Fruit fly (Drosophila melanogaster) whole organism, embryonic: ENCODE measurements around the gene Prosalpha6.

Experiments
- Atf6 ChIP-seq: fragments of 200-800 bp; sonication (Bioruptor generic); IDR thresholded peaks from 2 replicates; pipeline ENCODE4 v1.3.6; 2022; ENCODE audit warnings: missing biosample characterization, missing genetic modification characterization
- BEAF-32 ChIP-seq: fragments of 200-800 bp; sonication (Bioruptor generic); optimal IDR thresholded peaks from 3 replicates; lab custom pipeline; 2017; ENCODE audit warnings: missing biosample characterization, missing genetic modification characterization, mild to moderate bottlenecking, moderate library complexity, missing genetic modification reagents
- BtbVII ChIP-seq: fragments of 200-800 bp; sonication (Bioruptor generic); optimal IDR thresholded peaks from 3 replicates; lab custom pipeline; 2017; ENCODE audit warnings: missing biosample characterization, mild to moderate bottlenecking, missing genetic modification characterization
- CG1024 ChIP-seq: fragments of 200-800 bp; sonication (Bioruptor generic); IDR thresholded peaks from 2 replicates; pipeline ENCODE4 v1.3.6; 2022; ENCODE audit warnings: missing biosample characterization, missing genetic modification characterization
- CG10654 ChIP-seq: fragments of 200-800 bp; sonication (Bioruptor generic); optimal IDR thresholded peaks from 2 replicates; lab custom pipeline; 2016; ENCODE audit warnings: missing biosample characterization, missing genetic modification characterization
- CG12236 ChIP-seq: fragments of 200-800 bp; sonication (Bioruptor generic); optimal IDR thresholded peaks from 2 replicates; lab custom pipeline; 2016; ENCODE audit warnings: missing biosample characterization, missing genetic modification characterization
- CG12659 ChIP-seq: fragments of 200-800 bp; sonication (Bioruptor generic); optimal IDR thresholded peaks from 3 replicates; lab custom pipeline; 2017; ENCODE audit warnings: mild to moderate bottlenecking, missing biosample characterization, missing genetic modification reagents, missing genetic modification characterization
- CG12744 ChIP-seq: fragments of 200-800 bp; sonication (Bioruptor generic); optimal IDR thresholded peaks from 2 replicates; lab custom pipeline; 2016; ENCODE audit warnings: missing biosample characterization, missing genetic modification characterization
- CG12942 ChIP-seq: fragments of 200-800 bp; sonication (Bioruptor generic); optimal IDR thresholded peaks from 3 replicates; lab custom pipeline; 2016; ENCODE audit warnings: missing biosample characterization, missing genetic modification characterization
- CG13424 ChIP-seq: fragments of 200-800 bp; sonication (Bioruptor generic); optimal IDR thresholded peaks from 2 replicates; lab custom pipeline; 2019; ENCODE audit warnings: missing biosample characterization, mild to moderate bottlenecking, missing genetic modification characterization, moderate library complexity
- CG16815 ChIP-seq: fragments of 200-800 bp; sonication (Bioruptor generic); optimal IDR thresholded peaks from 3 replicates; lab custom pipeline; 2017; ENCODE audit warnings: missing biosample characterization, mild to moderate bottlenecking, missing genetic modification characterization
- CG17829 ChIP-seq: fragments of 200-800 bp; optimal IDR thresholded peaks from 2 replicates; lab custom pipeline; 2019; ENCODE audit warnings: missing biosample characterization, mild to moderate bottlenecking, missing genetic modification characterization, moderate library complexity
- CG18619 ChIP-seq: fragments of 200-800 bp; sonication (Bioruptor generic); optimal IDR thresholded peaks from 3 replicates; lab custom pipeline; 2017; ENCODE audit warnings: missing biosample characterization, mild to moderate bottlenecking, missing genetic modification characterization
- CG2875 ChIP-seq: fragments of 200-800 bp; sonication (Bioruptor generic); optimal IDR thresholded peaks from 2 replicates; lab custom pipeline; 2017; ENCODE audit warnings: missing biosample characterization, mild to moderate bottlenecking, missing genetic modification characterization, missing genetic modification reagents
- CG3281 ChIP-seq: fragments of 200-800 bp; sonication (Bioruptor generic); optimal IDR thresholded peaks from 3 replicates; lab custom pipeline; 2017; ENCODE audit warnings: missing biosample characterization, mild to moderate bottlenecking, missing genetic modification characterization
- CG34376 ChIP-seq: fragments of 200-800 bp; sonication (Bioruptor generic); optimal IDR thresholded peaks from 2 replicates; lab custom pipeline; 2018; ENCODE audit warnings: missing biosample characterization, mild to moderate bottlenecking, missing genetic modification characterization
- CG9609 ChIP-seq: fragments of 200-800 bp; sonication (Bioruptor generic); optimal IDR thresholded peaks from 3 replicates; lab custom pipeline; 2016; ENCODE audit warnings: missing biosample characterization, missing genetic modification characterization
- CG9797 ChIP-seq: fragments of 200-800 bp; sonication (Bioruptor generic); optimal IDR thresholded peaks from 3 replicates; lab custom pipeline; 2018; ENCODE audit warnings: missing biosample characterization, mild to moderate bottlenecking, missing genetic modification characterization
- CG9876 ChIP-seq: fragments of 200-800 bp; sonication (Bioruptor generic); optimal IDR thresholded peaks from 2 replicates; lab custom pipeline; 2016; ENCODE audit warnings: missing biosample characterization, missing genetic modification characterization
- Deaf1 ChIP-seq: fragments of 200-800 bp; optimal IDR thresholded peaks from 3 replicates; lab custom pipeline; 2019; ENCODE audit warnings: missing biosample characterization, mild to moderate bottlenecking, missing genetic modification characterization, moderate library complexity
- Fer1 ChIP-seq: fragments of 200-800 bp; sonication (Bioruptor generic); optimal IDR thresholded peaks from 2 replicates; lab custom pipeline; 2017; ENCODE audit warnings: missing biosample characterization, mild to moderate bottlenecking, missing genetic modification characterization
- H15 ChIP-seq: fragments of 200-800 bp; sonication (Bioruptor generic); IDR thresholded peaks from 3 replicates; pipeline ENCODE4 v1.3.6; 2022; ENCODE audit warnings: missing biosample characterization, missing genetic modification characterization
- HLH4C ChIP-seq: fragments of 200-800 bp; sonication (Bioruptor generic); IDR thresholded peaks from 3 replicates; pipeline ENCODE4 v1.3.6; 2022; ENCODE audit warnings: missing biosample characterization, missing genetic modification characterization; ENCODE audit not compliant: partially characterized antibody
- HmgZ ChIP-seq: fragments of 200-800 bp; sonication (Bioruptor generic); optimal IDR thresholded peaks from 2 replicates; lab custom pipeline; 2018; ENCODE audit warnings: missing biosample characterization, mild to moderate bottlenecking, missing genetic modification characterization
- Med ChIP-seq: fragments of 200-800 bp; sonication (Bioruptor generic); peaks from one replicate; lab custom pipeline; 2016; ENCODE audit warnings: missing biosample characterization, missing genetic modification characterization, mild to moderate bottlenecking, inconsistent platforms, moderate library complexity
- NC2α ChIP-seq: fragments of 200-800 bp; sonication (Bioruptor generic); optimal IDR thresholded peaks from 2 replicates; lab custom pipeline; 2016; ENCODE audit warnings: missing biosample characterization, missing genetic modification characterization
- Rx ChIP-seq: fragments of 200-800 bp; sonication (Bioruptor generic); IDR thresholded peaks from 2 replicates; pipeline ENCODE4 v1.3.6; 2022; ENCODE audit warnings: missing biosample characterization, missing genetic modification characterization
- Side ChIP-seq: fragments of 200-800 bp; sonication (Bioruptor generic); optimal IDR thresholded peaks from 2 replicates; lab custom pipeline; 2016; ENCODE audit warnings: missing biosample characterization, missing genetic modification characterization
- Sox100B ChIP-seq: fragments of 200-800 bp; sonication (Bioruptor generic); optimal IDR thresholded peaks from 3 replicates; lab custom pipeline; 2018; ENCODE audit warnings: missing biosample characterization, mild to moderate bottlenecking, missing genetic modification characterization
- abd-A ChIP-seq: fragments of 200-800 bp; sonication (Bioruptor generic); optimal IDR thresholded peaks from 3 replicates; lab custom pipeline; 2019; ENCODE audit warnings: missing biosample characterization, mild to moderate bottlenecking, missing genetic modification characterization, moderate library complexity
- bbx ChIP-seq: fragments of 200-800 bp; sonication (Bioruptor generic); IDR thresholded peaks from 2 replicates; pipeline ENCODE4 v1.3.6; 2022; ENCODE audit warnings: missing biosample characterization, missing genetic modification characterization; ENCODE audit not compliant: partially characterized antibody
- cad ChIP-seq: fragments of >200 bp; optimal IDR thresholded peaks from 2 replicates; lab custom pipeline; 2017; ENCODE audit warnings: missing biosample characterization, missing genetic modification characterization
- cg ChIP-seq: fragments of 200-800 bp; sonication (Bioruptor generic); optimal IDR thresholded peaks from 3 replicates; lab custom pipeline; 2019; ENCODE audit warnings: missing biosample characterization, mild to moderate bottlenecking, missing genetic modification characterization, moderate library complexity
- dmrt11E ChIP-seq: fragments of 200-800 bp; sonication (Bioruptor generic); optimal IDR thresholded peaks from 3 replicates; lab custom pipeline; 2018; ENCODE audit warnings: missing biosample characterization, mild to moderate bottlenecking, missing genetic modification characterization, moderate library complexity
- dmrt99B ChIP-seq: fragments of 200-800 bp; sonication (Bioruptor generic); optimal IDR thresholded peaks from 2 replicates; lab custom pipeline; 2018; ENCODE audit warnings: missing biosample characterization, mild to moderate bottlenecking, missing genetic modification characterization, moderate library complexity
- exex ChIP-seq: fragments of 200-800 bp; sonication (Bioruptor generic); optimal IDR thresholded peaks from 4 replicates; lab custom pipeline; 2018; ENCODE audit warnings: missing biosample characterization, mild to moderate bottlenecking, missing genetic modification characterization, moderate library complexity
- grn ChIP-seq: fragments of 200-800 bp; sonication (Bioruptor generic); optimal IDR thresholded peaks from 3 replicates; lab custom pipeline; 2017; ENCODE audit warnings: missing biosample characterization, missing genetic modification characterization
- gro ChIP-seq: fragments of 200-800 bp; sonication (Bioruptor generic); optimal IDR thresholded peaks from 2 replicates; lab custom pipeline; 2016; ENCODE audit warnings: missing biosample characterization, missing genetic modification characterization
- hbn ChIP-seq: fragments of 200-800 bp; sonication (Bioruptor generic); IDR thresholded peaks from 2 replicates; pipeline ENCODE4 v1.3.6; 2022; ENCODE audit warnings: missing biosample characterization, missing genetic modification characterization; ENCODE audit not compliant: partially characterized antibody
- hkb ChIP-seq, 2 experiments: fragments of 200-800 bp in 1 of 2; fragments of >200 bp in 1 of 2; sonication (Bioruptor generic) in 1 of 2; IDR thresholded peaks in 1 of 2; optimal IDR thresholded peaks in 1 of 2; 2 replicates each; pipeline versions ENCODE4 v1.3.6 to Lab custom; 2017 to 2022; ENCODE audit warnings: missing biosample characterization in 1 of 2, missing genetic modification characterization in 1 of 2
- kah ChIP-seq: fragments of 200-800 bp; sonication (Bioruptor generic); optimal IDR thresholded peaks from 2 replicates; lab custom pipeline; 2018; ENCODE audit warnings: missing biosample characterization, mild to moderate bottlenecking, missing genetic modification characterization
- maf-S ChIP-seq: fragments of 200-800 bp; sonication (Bioruptor generic); optimal IDR thresholded peaks from 2 replicates; lab custom pipeline; 2016; ENCODE audit warnings: missing biosample characterization, missing genetic modification characterization
- pfk ChIP-seq: fragments of 200-800 bp; sonication (Bioruptor generic); optimal IDR thresholded peaks from 2 replicates; lab custom pipeline; 2018; ENCODE audit warnings: missing biosample characterization, mild to moderate bottlenecking, missing genetic modification characterization, moderate library complexity
- pita ChIP-seq: fragments of 200-800 bp; sonication (Bioruptor generic); optimal IDR thresholded peaks from 2 replicates; lab custom pipeline; 2017; ENCODE audit warnings: missing biosample characterization, mild to moderate bottlenecking, missing genetic modification characterization
- salm ChIP-seq: fragments of 200-800 bp; sonication (Bioruptor generic); optimal IDR thresholded peaks from 2 replicates; lab custom pipeline; 2018; ENCODE audit warnings: missing biosample characterization, mild to moderate bottlenecking, missing genetic modification characterization
- sd ChIP-seq: fragments of 200-800 bp; sonication (Bioruptor generic); optimal IDR thresholded peaks from 3 replicates; lab custom pipeline; 2018; ENCODE audit warnings: missing biosample characterization, mild to moderate bottlenecking, missing genetic modification characterization, moderate library complexity
- sens ChIP-seq: fragments of 200-800 bp; sonication (Bioruptor generic); peaks from one replicate; lab custom pipeline; 2016; ENCODE audit warnings: missing biosample characterization, missing genetic modification characterization
- sug ChIP-seq: fragments of 200-800 bp; optimal IDR thresholded peaks from 2 replicates; lab custom pipeline; 2019; ENCODE audit warnings: missing biosample characterization, mild to moderate bottlenecking, missing genetic modification characterization, moderate library complexity
- vnd ChIP-seq: fragments of 200-800 bp; sonication (Bioruptor generic); IDR thresholded peaks from 3 replicates; pipeline ENCODE4 v1.3.6; 2022; ENCODE audit warnings: missing biosample characterization, missing genetic modification characterization; ENCODE audit not compliant: partially characterized antibody

The Prosalpha6 gene

DNA sequence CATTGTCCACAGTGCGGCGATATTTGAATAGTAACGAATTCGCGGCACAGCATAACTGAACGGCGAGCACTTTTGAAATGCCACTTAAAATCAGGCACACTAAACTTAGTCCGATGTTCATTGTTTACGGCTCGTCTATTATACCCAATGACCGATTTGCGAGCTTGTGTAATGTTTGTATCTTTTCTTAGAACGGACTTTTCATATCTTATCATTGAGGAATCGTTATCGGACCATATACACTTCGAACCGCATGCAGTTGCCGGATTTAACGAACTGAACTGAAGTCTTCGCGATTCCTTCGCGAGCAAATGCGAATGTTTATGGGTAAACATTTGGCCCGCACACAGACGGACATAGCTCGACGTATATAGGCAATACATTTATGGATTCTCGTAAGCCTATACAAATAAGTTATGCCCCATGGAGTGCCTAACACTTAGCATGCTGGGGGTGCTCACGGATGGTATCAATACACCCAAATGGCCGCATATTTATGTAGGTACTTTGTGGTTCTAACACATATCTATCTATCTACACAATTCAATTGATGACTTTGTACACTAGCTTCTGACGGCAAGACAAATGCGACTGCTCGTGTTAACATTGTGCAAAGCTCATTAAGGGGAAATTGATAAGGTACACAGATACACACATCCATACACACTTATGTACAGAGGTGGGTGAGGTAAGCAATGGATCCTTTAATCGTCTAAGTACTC, 16.7 kb downstream of the Prosalpha6 start, which contains the start of gene mthl15 (continued):
- no peak for TF ChIP-seq CG16815
- TF ChIP-seq pita (GFP tag; lab: Kevin White, UChicago) = no peak
- TF ChIP-seq HLH4C (GFP tag; lab: Robert Waterston, UW) = 0 out of 3 replicates have a peak, but pooled peaks have one; percentile 39
- no peak for TF ChIP-seq maf-S (GFP tag; lab: Kevin White, UChicago)
- peak; percentile 10 for TF ChIP-seq Sox100B
- TF ChIP-seq CG12744 (GFP tag; lab: Kevin White, UChicago) = no peak
- TF ChIP-seq vnd (GFP tag; lab: Robert Waterston, UW) = no peak
- peak; percentile 28 for TF ChIP-seq grn (GFP tag; lab: Kevin White, UChicago)
- TF ChIP-seq CG18619 = no peak
- TF ChIP-seq dmrt99B (tag; lab: Kevin White, UChicago) = no peak
- TF ChIP-seq exex (tag; lab: Kevin White, UChicago) = peak; percentile 95
- TF ChIP-seq CG3281 = peak; percentile 1
- no peak for TF ChIP-seq CG12236 (GFP tag; lab: Kevin White, UChicago)
- TF ChIP-seq CG9876 = no peak
- peak; percentile 19 for TF ChIP-seq Fer1 (GFP tag; lab: Kevin White, UChicago)
- no peak for TF ChIP-seq H15 (GFP tag; lab: Robert Waterston, UW)
- peak; percentile 38 for TF ChIP-seq CG12659 (GFP tag; lab: Kevin White, UChicago)
- TF ChIP-seq HmgZ (tag; lab: Kevin White, UChicago) = peak; percentile 54
- TF ChIP-seq Atf6 (GFP tag; lab: Robert Waterston, UW) = peak; percentile 41; the same call in 1 of the 2 replicates
- TF ChIP-seq BEAF-32 (GFP tag; lab: Kevin White, UChicago) = no peak
- TF ChIP-seq CG2875 (GFP tag; lab: Kevin White, UChicago) = no peak
- peak; percentile 94 for TF ChIP-seq sug (tag; lab: Kevin White, UChicago)
- TF ChIP-seq abd-A = no peak
- peak; percentile 29 for TF ChIP-seq salm (tag; lab: Kevin White, UChicago)
- TF ChIP-seq Med (GFP tag; lab: Kevin White, UChicago) = peak; percentile 73
- TF ChIP-seq hbn (GFP tag; lab: Robert Waterston, UW) = no peak
- TF ChIP-seq sd (tag; lab: Kevin White, UChicago) = peak; percentile 52
- no peak for TF ChIP-seq hkb (optimal IDR thresholded peaks at IDR 0.05; lab: Kevin White, UChicago)
- TF ChIP-seq hkb (GFP tag; IDR thresholded peaks at IDR 0.05; lab: Robert Waterston, UW) = no peak
- TF ChIP-seq CG13424 (tag; lab: Kevin White, UChicago) = peak; percentile 9
- TF ChIP-seq CG10654 (GFP tag; lab: Kevin White, UChicago) = no peak
- no peak for TF ChIP-seq cad (GFP tag; lab: Kevin White, UChicago)
- no peak for TF ChIP-seq CG9609 (GFP tag; lab: Kevin White, UChicago)
- TF ChIP-seq NC2α (GFP tag; lab: Kevin White, UChicago) = peak; percentile 22
- TF ChIP-seq BtbVII = peak; percentile 3
- TF ChIP-seq gro (GFP tag; lab: Kevin White, UChicago) = no peak
- no peak for TF ChIP-seq kah (GFP tag; lab: Kevin White, UChicago)
- no peak for TF ChIP-seq Side
- peak; percentile 69 for TF ChIP-seq CG34376 (GFP tag; lab: Kevin White, UChicago)
- peak; percentile 72 for TF ChIP-seq Deaf1 (tag; lab: Kevin White, UChicago)
- TF ChIP-seq pfk (GFP tag; lab: Kevin White, UChicago) = no peak
- TF ChIP-seq bbx (GFP tag; lab: Robert Waterston, UW) = no peak
- TF ChIP-seq CG12942 (GFP tag; lab: Kevin White, UChicago) = no peak
- TF ChIP-seq CG17829 (tag; lab: Kevin White, UChicago) = no peak
- peak; percentile 34 for TF ChIP-seq dmrt11E (tag; lab: Kevin White, UChicago)
- no peak for TF ChIP-seq CG1024
- no peak for TF ChIP-seq Rx
- no peak for TF ChIP-seq CG9797 (GFP tag; lab: Kevin White, UChicago)
- TF ChIP-seq sens (GFP tag; lab: Kevin White, UChicago) = peak; percentile 64
- peak; percentile 68 for TF ChIP-seq cg (GFP tag; lab: Kevin White, UChicago)
